Fruit fly (Drosophila melanogaster): ENCODE results near the gene U4-U6-60K.

Gene U4-U6-60K

DNA sequence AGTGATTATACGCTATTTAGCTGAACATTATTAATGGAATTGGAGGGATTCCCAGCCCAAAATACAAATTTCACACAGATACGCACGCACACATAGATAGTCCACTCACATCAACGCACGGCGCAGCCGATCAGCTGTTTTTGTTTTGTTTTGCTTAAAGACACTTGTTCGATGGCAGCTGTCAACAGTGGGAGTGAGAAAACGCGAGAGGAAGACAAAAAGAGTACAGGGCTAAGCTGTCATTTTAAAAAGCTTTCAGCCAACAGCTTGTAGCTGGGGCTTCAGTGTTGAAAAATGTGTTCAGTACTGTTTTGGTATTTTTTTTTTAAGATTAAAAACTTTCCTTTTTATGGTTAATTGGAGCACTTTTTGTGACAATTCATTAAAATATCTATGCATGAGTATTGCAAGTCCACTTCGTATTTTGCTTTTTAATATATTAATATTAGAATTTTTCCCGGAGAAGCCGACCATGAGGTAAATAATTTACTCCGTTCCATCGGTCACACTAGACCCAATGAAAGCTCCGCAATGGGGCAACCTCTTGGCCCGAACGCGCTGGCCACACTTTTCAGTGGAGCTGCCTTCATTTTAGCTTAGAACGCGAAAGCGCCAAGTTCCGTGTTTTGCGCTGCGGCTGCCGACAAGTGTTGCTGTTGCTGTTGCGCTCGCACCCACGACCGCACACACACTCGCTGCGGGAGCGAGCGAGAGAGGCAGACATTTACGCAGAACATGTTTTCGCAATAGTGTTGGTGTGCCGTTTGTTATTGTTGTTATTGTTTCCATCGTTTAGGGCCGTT, 19.4 kb upstream of the U4-U6-60K start (continued):
- no peak for TF ChIP-seq Tbp (GFP tag; optimal IDR thresholded peaks at IDR 0.05)
- TF ChIP-seq CG18619 (GFP tag; optimal IDR thresholded peaks at IDR 0.05) = peak; percentile 33
- TF ChIP-seq CG11093 (GFP tag; IDR thresholded peaks at IDR 0.05) = no peak
- TF ChIP-seq CG13624 (GFP tag; optimal IDR thresholded peaks at IDR 0.05) = peak; percentile 18
- no peak for TF ChIP-seq dan (GFP tag; IDR thresholded peaks at IDR 0.05)
- peak; percentile 94 for TF ChIP-seq chinmo (GFP tag; IDR thresholded peaks at IDR 0.05; ENCODE audit: partially characterized antibody)
- TF ChIP-seq CG12391 (tag; optimal IDR thresholded peaks at IDR 0.05) = peak; percentile 57
- peak; percentile 45 for TF ChIP-seq hbn (GFP tag; IDR thresholded peaks at IDR 0.05; ENCODE audit: partially characterized antibody)
- peak; percentile 13 for TF ChIP-seq salm (tag; optimal IDR thresholded peaks at IDR 0.05)
- 0 out of 2 replicates have a peak, but pooled peaks have one; percentile 35 for TF ChIP-seq ara (GFP tag; IDR thresholded peaks at IDR 0.05)
- TF ChIP-seq fd96Cb (tag; optimal IDR thresholded peaks at IDR 0.05) = peak; percentile 3
- peak; percentile 57 for TF ChIP-seq grau (tag; optimal IDR thresholded peaks at IDR 0.05)
- 0 out of 3 replicates have a peak, but pooled peaks have one; percentile 35 for TF ChIP-seq H15 (GFP tag; IDR thresholded peaks at IDR 0.05)
- peak; percentile 59 for TF ChIP-seq psq (GFP tag; optimal IDR thresholded peaks at IDR 0.05)
- TF ChIP-seq CG11723 (GFP tag; optimal IDR thresholded peaks at IDR 0.05) = peak; percentile 1
- TF ChIP-seq Ptx1 (GFP tag; IDR thresholded peaks at IDR 0.05) = 0 out of 2 replicates have a peak, but pooled peaks have one; percentile 56
- peak; percentile 32; the same call in 1 of the 2 replicates for TF ChIP-seq CG10366 (GFP tag; IDR thresholded peaks at IDR 0.05)
- peak; percentile 2 for TF ChIP-seq CG10462 (GFP tag; optimal IDR thresholded peaks at IDR 0.05)
- 0 out of 2 replicates have a peak, but pooled peaks have one; percentile 22 for TF ChIP-seq ranshi (GFP tag; IDR thresholded peaks at IDR 0.05)
- TF ChIP-seq CG17186 (GFP tag; optimal IDR thresholded peaks at IDR 0.05) = no peak
- no peak for TF ChIP-seq Doc3 (GFP tag; IDR thresholded peaks at IDR 0.05; ENCODE audit: partially characterized antibody)
- no peak for TF ChIP-seq GATAe (GFP tag; conservative IDR thresholded peaks at IDR 0.05)
- TF ChIP-seq gcm (GFP tag; optimal IDR thresholded peaks at IDR 0.05) = no peak
- TF ChIP-seq phol (tag; optimal IDR thresholded peaks at IDR 0.05) = peak; percentile 61
- TF ChIP-seq Bgb (GFP tag; IDR thresholded peaks at IDR 0.05; ENCODE audit: partially characterized antibody) = peak; percentile 79
- peak; percentile 30 for TF ChIP-seq CG17829 (tag; optimal IDR thresholded peaks at IDR 0.05)
- peak; percentile 21 for TF ChIP-seq CG4328 (GFP tag; optimal IDR thresholded peaks at IDR 0.05)
- no peak for TF ChIP-seq CG8089 (GFP tag; optimal IDR thresholded peaks at IDR 0.05)
- peak; percentile 80 for TF ChIP-seq gro (GFP tag; optimal IDR thresholded peaks at IDR 0.05)
- TF ChIP-seq CG1647 (GFP tag; optimal IDR thresholded peaks at IDR 0.05) = peak; percentile 16
- peak; percentile 55 for TF ChIP-seq gem (tag; optimal IDR thresholded peaks at IDR 0.05)
- TF ChIP-seq CG6683 (GFP tag; optimal IDR thresholded peaks at IDR 0.05) = peak; percentile 34
- peak; percentile 26; the same call in 1 of the 3 replicates for TF ChIP-seq tgo (GFP tag; IDR thresholded peaks at IDR 0.05)
- peak in 1 of 3 experiments; percentile 54 for TF ChIP-seq Stat92E (GFP tag; optimal IDR thresholded peaks at IDR 0.05)
- TF ChIP-seq CG12659 (GFP tag; optimal IDR thresholded peaks at IDR 0.05) = peak; percentile 93
- 0 out of 2 replicates have a peak, but pooled peaks have one; percentile 34 for TF ChIP-seq Nf-YA (GFP tag; IDR thresholded peaks at IDR 0.05)
- 0 out of 2 replicates have a peak, but pooled peaks have one; percentile 31 for TF ChIP-seq bowl (GFP tag; IDR thresholded peaks at IDR 0.05)
- TF ChIP-seq CG7839 (tag; optimal IDR thresholded peaks at IDR 0.05) = peak; percentile 36
- TF ChIP-seq CG10565 (GFP tag; optimal IDR thresholded peaks at IDR 0.05) = no peak
- peak; percentile 86 for TF ChIP-seq ftz-f1 (GFP tag; optimal IDR thresholded peaks at IDR 0.05)
- peak; percentile 4 for TF ChIP-seq pnt (GFP tag; optimal IDR thresholded peaks at IDR 0.05)
- no peak for TF ChIP-seq dmrt11E (tag; optimal IDR thresholded peaks at IDR 0.05)
- TF ChIP-seq CG2712 (tag; optimal IDR thresholded peaks at IDR 0.05) = peak; percentile 51
- no peak for TF ChIP-seq yki (optimal IDR thresholded peaks at IDR 0.05)
- no peak for TF ChIP-seq Hmx (GFP tag; optimal IDR thresholded peaks at IDR 0.05)
- peak; percentile 41 for TF ChIP-seq sna (GFP tag; IDR thresholded peaks at IDR 0.05; ENCODE audit: partially characterized antibody)
- peak; percentile 9 for TF ChIP-seq da (GFP tag; optimal IDR thresholded peaks at IDR 0.05)
- TF ChIP-seq Pdp1 (GFP tag; optimal IDR thresholded peaks at IDR 0.05) = peak; percentile 23 to 47
